Worm (Caenorhabditis elegans) whole organism, L4/young adult: ENCODE data around the gene Y39A1A.27.

Source experiments
- W03F9.2 ChIP-seq: fragments of 150-350 bp; optimal IDR thresholded peaks from 2 replicates; lab custom pipeline; 2014; ENCODE audit warnings: missing biosample characterization, missing genetic modification characterization
- dao-5 ChIP-seq: sonication (generic microtip); optimal IDR thresholded peaks from 2 replicates; lab custom pipeline; 2016; ENCODE audit warnings: missing genotype, missing genetic modification characterization, moderate library complexity, missing compliant biosample characterization
- him-1 ChIP-seq: sonication (generic microtip); optimal IDR thresholded peaks from 2 replicates; lab custom pipeline; 2016; ENCODE audit warnings: missing genotype, missing genetic modification reagents, missing genetic modification characterization, missing compliant biosample characterization

DNA sequence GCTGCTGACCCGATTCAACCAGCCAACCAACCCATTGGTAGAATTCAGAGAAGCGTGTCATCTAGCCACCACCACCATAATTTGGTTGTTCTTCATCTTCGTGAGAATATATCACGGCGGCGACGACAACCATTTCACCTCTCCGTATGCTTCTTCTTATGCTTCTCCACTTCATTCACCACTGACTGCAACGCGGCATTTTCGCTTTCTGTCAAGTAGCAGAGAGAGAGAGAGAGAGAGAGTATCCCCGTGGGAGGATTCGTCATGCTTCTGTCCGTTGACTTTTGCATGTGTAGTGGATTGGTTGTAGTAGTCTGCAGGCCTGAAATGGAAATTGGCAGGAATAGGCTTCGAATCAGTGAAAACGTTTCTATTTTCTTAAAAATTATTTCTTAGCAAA is 33.1 kb downstream of the Y39A1A.27 start:
- TF ChIP-seq him-1 (tag; lab: Kevin White, UChicago) (no peak), dao-5 (no peak), W03F9.2 (no peak)
